Worm (Caenorhabditis elegans): Measurements from ENCODE around the gene C04C3.9.

Gene C04C3.9

ce11 chrIV:3428434-3428950 lies at the start of gene C04C3.9, which contains the start of gene srz-60:
Gene C04C3.9, minus strand, starts transcription at chrIV:3428534.
Gene srz-60, plus strand, starts transcription at chrIV:3428900.
- TF ChIP-seq ztf-23 (GFP tag; IDR thresholded peaks at IDR 0.05) (no peak), med-1 (GFP tag; optimal IDR thresholded peaks at IDR 0.05; ENCODE audit: insufficient read depth) (no peak), tab-1 (GFP tag; IDR thresholded peaks at IDR 0.05) (no peak), klf-2 (GFP tag; conservative IDR thresholded peaks at IDR 0.05) (no peak), cog-1 (tag; optimal IDR thresholded peaks at IDR 0.05) (no peak), T22C8.4 (GFP tag; IDR thresholded peaks at IDR 0.05) (no peak), ztf-29 (GFP tag; IDR thresholded peaks at IDR 0.05) (no peak), flt-1 (GFP tag; IDR thresholded peaks at IDR 0.05) (no peak), ref-1 (GFP tag; conservative IDR thresholded peaks at IDR 0.05) (no peak)

ce11 chrIV:3477124-3477523 lies 48.8 kb upstream of the C04C3.9 start, which contains the start of gene srz-69:
Gene srz-69, minus strand, starts transcription at chrIV:3477224.
- TF ChIP-seq ref-1 (GFP tag; conservative IDR thresholded peaks at IDR 0.05) (no peak), med-1 (GFP tag; optimal IDR thresholded peaks at IDR 0.05; ENCODE audit: insufficient read depth) (no peak), tab-1 (GFP tag; IDR thresholded peaks at IDR 0.05) (no peak), flt-1 (GFP tag; IDR thresholded peaks at IDR 0.05) (no peak), T22C8.4 (GFP tag; IDR thresholded peaks at IDR 0.05) (no peak)

DNA sequence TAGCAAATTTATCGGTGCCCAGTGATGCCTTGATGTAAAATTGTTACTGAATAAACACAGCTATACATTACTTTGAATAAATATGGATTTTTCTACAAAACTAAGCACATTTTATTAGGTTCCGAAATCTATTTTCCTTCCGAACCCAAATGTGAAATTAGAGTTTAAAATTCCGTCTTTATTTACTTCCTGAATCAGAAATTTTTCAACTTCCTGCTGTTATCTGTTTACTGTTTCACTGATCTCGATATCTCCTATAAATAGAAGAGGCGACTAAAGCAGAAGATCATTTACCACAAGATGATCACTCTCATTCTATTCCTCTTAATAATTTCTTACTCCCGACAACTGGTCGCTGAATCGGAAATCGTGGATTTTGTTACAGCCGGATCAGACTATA lies 41.4 kb upstream of the C04C3.9 start, which contains the start of gene F58E2.2:
Gene F58E2.2 (plus strand): TSS at position 301 of the 400 bp plus-strand sequence.
- TF ChIP-seq med-1 (GFP tag; optimal IDR thresholded peaks at IDR 0.05; ENCODE audit: insufficient read depth) = no peak
- no peak for TF ChIP-seq ztf-23 (GFP tag; IDR thresholded peaks at IDR 0.05)
- no peak for TF ChIP-seq tab-1 (GFP tag; IDR thresholded peaks at IDR 0.05)
- no peak for TF ChIP-seq ztf-29 (GFP tag; IDR thresholded peaks at IDR 0.05)
- TF ChIP-seq ref-1 (GFP tag; conservative IDR thresholded peaks at IDR 0.05) = no peak
- TF ChIP-seq T22C8.4 (GFP tag; IDR thresholded peaks at IDR 0.05) = no peak
- no peak for TF ChIP-seq klf-2 (GFP tag; conservative IDR thresholded peaks at IDR 0.05)
- TF ChIP-seq cog-1 (tag; optimal IDR thresholded peaks at IDR 0.05) = no peak
- no peak for TF ChIP-seq flt-1 (GFP tag; IDR thresholded peaks at IDR 0.05)

DNA sequence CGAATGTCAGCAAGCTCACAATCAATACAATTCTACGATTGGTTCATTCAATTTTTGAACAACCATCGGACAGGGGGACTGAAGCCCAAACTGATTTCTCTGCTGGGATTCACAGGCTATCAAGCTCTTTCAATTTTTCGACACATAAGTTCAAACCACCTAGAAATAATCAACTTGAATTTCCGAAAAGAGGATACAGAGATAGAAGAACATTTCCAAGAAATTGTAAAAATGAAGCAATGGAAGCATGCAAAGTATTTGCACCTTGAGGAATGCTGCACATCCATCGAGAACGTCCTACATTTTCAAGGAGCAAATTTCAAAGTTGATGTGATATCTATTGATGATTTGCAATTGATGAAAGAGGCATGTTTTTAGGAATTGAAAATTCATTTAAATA lies 39.4 kb upstream of the C04C3.9 start:
- TF ChIP-seq ztf-23 (GFP tag; IDR thresholded peaks at IDR 0.05) (no peak), cog-1 (tag; optimal IDR thresholded peaks at IDR 0.05) (no peak), ztf-29 (GFP tag; IDR thresholded peaks at IDR 0.05) (no peak), ref-1 (GFP tag; conservative IDR thresholded peaks at IDR 0.05) (no peak), T22C8.4 (GFP tag; IDR thresholded peaks at IDR 0.05) (no peak), tab-1 (GFP tag; IDR thresholded peaks at IDR 0.05) (no peak), med-1 (GFP tag; optimal IDR thresholded peaks at IDR 0.05; ENCODE audit: insufficient read depth) (no peak), klf-2 (GFP tag; conservative IDR thresholded peaks at IDR 0.05) (no peak), flt-1 (GFP tag; IDR thresholded peaks at IDR 0.05) (no peak)

DNA sequence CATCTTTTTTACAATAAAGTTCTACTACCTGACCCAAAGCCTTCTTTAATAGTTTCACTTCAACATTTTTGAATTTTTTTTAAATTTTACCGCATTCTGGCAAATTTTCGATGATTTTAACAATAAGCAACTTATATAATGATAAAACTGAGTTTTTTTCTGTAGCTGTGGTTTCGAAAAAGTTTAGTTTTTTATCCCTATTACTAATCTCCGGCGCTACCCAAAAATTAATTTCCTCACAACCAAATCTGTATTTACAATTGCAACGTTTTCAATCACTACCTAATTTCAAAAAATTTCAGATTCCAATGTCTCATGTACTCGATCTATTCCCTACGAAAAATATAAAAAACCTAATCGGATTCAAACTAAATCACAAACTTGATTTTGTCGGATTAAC lies 38.8 kb upstream of the C04C3.9 start, which contains the start of gene F58E2.3:
Gene F58E2.3 (plus strand): TSS at position 301 of the 400 bp plus-strand sequence.
- no peak for TF ChIP-seq ztf-23 (GFP tag; IDR thresholded peaks at IDR 0.05)
- TF ChIP-seq med-1 (GFP tag; optimal IDR thresholded peaks at IDR 0.05; ENCODE audit: insufficient read depth) = no peak
- TF ChIP-seq tab-1 (GFP tag; IDR thresholded peaks at IDR 0.05) = no peak
- TF ChIP-seq ztf-29 (GFP tag; IDR thresholded peaks at IDR 0.05) = no peak
- TF ChIP-seq klf-2 (GFP tag; conservative IDR thresholded peaks at IDR 0.05) = no peak

DNA sequence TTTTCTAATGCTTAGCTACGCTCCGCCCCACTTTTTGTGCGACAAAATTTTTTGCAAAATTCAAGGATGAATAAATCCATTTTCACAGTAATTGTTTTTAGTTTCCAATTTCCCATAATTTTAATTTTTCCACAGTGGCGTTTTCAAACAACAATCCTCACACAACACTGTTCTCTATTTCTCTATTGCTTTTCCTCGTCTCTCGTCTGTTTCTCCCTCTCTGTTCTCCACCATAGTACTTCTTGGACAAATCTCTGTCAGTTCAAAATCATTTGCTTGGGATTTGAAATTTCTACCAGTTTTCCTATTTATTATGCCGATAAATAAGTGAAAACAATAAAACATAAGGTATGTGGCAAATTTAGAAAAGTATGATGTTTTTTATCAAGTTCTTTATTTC lies 34.9 kb upstream of the C04C3.9 start, which contains the start of gene F58E2.4:
Gene F58E2.4 (plus strand): TSS at position 134 of the 400 bp plus-strand sequence.
- TF ChIP-seq flt-1 (GFP tag; IDR thresholded peaks at IDR 0.05) (no peak), T22C8.4 (GFP tag; IDR thresholded peaks at IDR 0.05) (no peak), ztf-29 (GFP tag; IDR thresholded peaks at IDR 0.05) (no peak), med-1 (GFP tag; optimal IDR thresholded peaks at IDR 0.05; ENCODE audit: insufficient read depth) (no peak), ref-1 (GFP tag; conservative IDR thresholded peaks at IDR 0.05) (no peak), cog-1 (tag; optimal IDR thresholded peaks at IDR 0.05) (no peak), ztf-23 (GFP tag; IDR thresholded peaks at IDR 0.05) (no peak), klf-2 (GFP tag; conservative IDR thresholded peaks at IDR 0.05) (no peak), tab-1 (GFP tag; IDR thresholded peaks at IDR 0.05) (no peak)

ce11 chrIV:3455437-3455836 lies 27.1 kb upstream of the C04C3.9 start:
- TF ChIP-seq ztf-29 (GFP tag; IDR thresholded peaks at IDR 0.05) = peak; percentile 75; the same call in 1 of the 2 replicates

DNA sequence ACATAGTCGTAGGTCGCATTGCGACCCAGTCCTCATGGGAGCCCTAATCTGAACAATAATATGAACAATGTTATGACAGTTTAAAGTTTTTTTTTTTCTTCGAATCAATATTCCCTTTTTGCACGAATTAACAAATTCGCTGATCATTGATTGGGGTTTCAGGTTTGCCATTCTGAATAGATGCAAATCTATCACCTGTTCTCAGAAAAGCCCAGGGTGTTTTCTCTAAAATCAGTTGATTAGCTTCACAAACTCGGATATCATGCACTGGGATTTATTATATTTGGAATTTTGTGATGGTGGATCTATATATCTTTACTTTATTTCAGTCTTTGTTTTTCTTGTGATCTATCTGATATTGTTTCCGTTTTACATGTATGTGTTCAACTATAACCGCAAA lies 25.0 kb upstream of the C04C3.9 start, which contains the start of gene srz-23:
Gene srz-23 (plus strand): TSS at position 263 of the 400 bp plus-strand sequence.
- TF ChIP-seq ztf-29 (GFP tag; IDR thresholded peaks at IDR 0.05) (no peak), ztf-23 (GFP tag; IDR thresholded peaks at IDR 0.05) (no peak), flt-1 (GFP tag; IDR thresholded peaks at IDR 0.05) (no peak), klf-2 (GFP tag; conservative IDR thresholded peaks at IDR 0.05) (no peak)

DNA sequence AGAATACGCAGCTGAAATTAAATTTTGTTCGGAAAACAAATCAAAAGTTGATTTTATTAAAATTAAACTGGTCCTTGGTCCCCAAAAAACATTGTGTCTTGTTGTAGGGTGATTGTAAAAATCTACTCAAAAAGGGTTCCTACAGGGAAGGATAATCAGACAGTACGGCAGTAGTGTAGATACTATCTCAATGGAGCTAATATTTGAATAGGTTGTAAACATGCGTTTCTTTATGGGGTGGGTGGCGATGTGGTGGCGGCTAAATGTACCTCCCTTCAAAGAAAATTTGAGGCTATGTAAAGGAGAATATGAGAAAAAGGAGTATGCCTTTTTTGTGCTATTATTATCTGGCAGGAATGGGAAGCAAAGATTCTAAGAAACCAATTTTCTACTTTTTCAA lies 24.2 kb upstream of the C04C3.9 start:
- TF ChIP-seq flt-1 (GFP tag; IDR thresholded peaks at IDR 0.05) (no peak), klf-2 (GFP tag; conservative IDR thresholded peaks at IDR 0.05) (no peak), ztf-23 (GFP tag; IDR thresholded peaks at IDR 0.05) (no peak), med-1 (GFP tag; optimal IDR thresholded peaks at IDR 0.05; ENCODE audit: insufficient read depth) (no peak), T22C8.4 (GFP tag; IDR thresholded peaks at IDR 0.05) (no peak), ztf-29 (GFP tag; IDR thresholded peaks at IDR 0.05) (no peak), cog-1 (tag; optimal IDR thresholded peaks at IDR 0.05) (no peak), ref-1 (GFP tag; conservative IDR thresholded peaks at IDR 0.05) (no peak), tab-1 (GFP tag; IDR thresholded peaks at IDR 0.05) (no peak)

DNA sequence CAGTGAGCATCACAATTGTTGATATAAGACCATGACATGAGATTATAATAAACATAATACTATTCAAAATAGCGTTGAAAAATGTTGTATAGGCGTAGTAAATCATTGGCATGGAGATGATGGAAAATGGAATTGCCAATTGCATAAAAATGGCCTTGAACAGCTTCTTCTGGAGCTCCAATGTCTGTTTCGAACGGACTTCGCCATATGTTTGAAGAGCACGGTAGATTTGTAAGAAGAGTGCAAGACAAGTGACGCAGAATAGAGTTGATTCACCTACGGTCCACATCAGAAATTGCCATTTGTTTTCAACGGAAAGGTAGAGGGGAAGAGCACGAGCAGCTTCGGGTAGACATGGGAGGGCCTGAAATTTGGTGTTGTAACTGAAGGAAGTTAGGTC lies 19.0 kb upstream of the C04C3.9 start:
- no peak for TF ChIP-seq ztf-29 (GFP tag; IDR thresholded peaks at IDR 0.05)

DNA sequence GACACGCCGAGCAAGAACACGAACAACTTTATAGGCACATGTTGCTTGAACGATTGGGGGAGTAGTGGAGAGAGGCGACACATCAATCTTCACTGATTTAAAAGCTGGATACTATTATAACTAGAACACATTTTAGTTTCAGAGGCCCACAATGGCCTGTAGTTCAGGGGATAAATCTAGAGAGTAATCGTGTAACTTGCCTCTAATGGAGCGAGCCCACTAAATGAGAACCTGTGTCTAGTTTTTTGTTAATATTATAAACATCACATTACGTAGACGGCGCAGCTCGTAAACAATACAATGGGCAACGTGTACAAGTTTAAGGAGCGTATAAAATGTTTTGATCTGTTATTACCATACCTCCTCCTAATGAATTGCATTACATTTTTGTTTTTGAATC lies 16.3 kb upstream of the C04C3.9 start, which contains the start of gene F58E2.5:
Gene F58E2.5 (plus strand): TSS at position 301 of the 400 bp plus-strand sequence.
- TF ChIP-seq med-1 (GFP tag; optimal IDR thresholded peaks at IDR 0.05; ENCODE audit: insufficient read depth) (no peak), tab-1 (GFP tag; IDR thresholded peaks at IDR 0.05) (no peak), ref-1 (GFP tag; conservative IDR thresholded peaks at IDR 0.05) (no peak), klf-2 (GFP tag; conservative IDR thresholded peaks at IDR 0.05) (no peak), cog-1 (tag; optimal IDR thresholded peaks at IDR 0.05) (no peak), ztf-23 (GFP tag; IDR thresholded peaks at IDR 0.05) (no peak), ztf-29 (GFP tag; IDR thresholded peaks at IDR 0.05) (no peak), flt-1 (GFP tag; IDR thresholded peaks at IDR 0.05) (no peak), T22C8.4 (GFP tag; IDR thresholded peaks at IDR 0.05) (no peak)

Data from whole organism, midembryonic.